Fruit fly (Drosophila melanogaster) S2 (cell line): ENCODE measurements around the gene CG2211.

Experiments
- CG8478 ChIP-seq: fragments of >200 bp; optimal IDR thresholded peaks from 2 replicates; lab custom pipeline; 2018
- CTCF ChIP-seq, 2 experiments: fragments of >200 bp; optimal IDR thresholded peaks; 2 replicates each; lab custom pipeline; 2018

DNA sequence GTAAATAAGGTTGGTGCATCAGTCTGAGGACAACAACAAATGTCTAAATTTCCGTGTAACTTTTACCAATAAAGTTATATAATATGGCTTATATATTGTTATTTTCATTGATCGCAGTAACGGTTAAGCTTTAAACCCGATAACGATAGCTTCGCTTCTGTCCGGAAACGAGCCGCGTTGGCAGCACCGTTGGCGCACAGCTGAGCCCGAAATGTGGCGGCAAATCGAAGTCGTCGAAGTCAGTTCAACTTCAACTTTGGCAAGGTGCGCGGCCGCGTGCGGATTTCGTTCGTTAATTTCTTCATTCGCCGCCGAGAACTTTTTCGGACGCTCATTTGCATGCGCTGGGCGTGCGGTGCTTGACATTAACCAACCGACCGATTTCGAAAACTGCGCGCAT lies 16.9 kb downstream of the CG2211 start, which contains the start of gene Myo61F:
- TF ChIP-seq CG8478 (lab: Kevin White, UChicago), result no peak
- no peak for TF ChIP-seq CTCF (optimal IDR thresholded peaks at IDR 0.05; lab: Kevin White, UChicago)
